Worm (Caenorhabditis elegans) whole organism, L3 larva: ENCODE measurements around the gene his-42.

ENCODE experiments used
- R02D3.7 ChIP-seq: fragments of 150-350 bp; optimal IDR thresholded peaks from 2 replicates; lab custom pipeline; 2014; ENCODE audit warnings: missing biosample characterization, missing genetic modification characterization
- ZK546.5 ChIP-seq: sonication (generic microtip); optimal IDR thresholded peaks from 2 replicates; lab custom pipeline; 2017; ENCODE audit warnings: missing biosample characterization, missing genetic modification characterization
- aly-2 ChIP-seq: fragments of 150-350 bp; optimal IDR thresholded peaks from 2 replicates; lab custom pipeline; 2014; ENCODE audit warnings: missing biosample characterization, missing genetic modification characterization
- ceh-28 ChIP-seq: fragments of 150-350 bp; optimal IDR thresholded peaks from 2 replicates; lab custom pipeline; 2014; ENCODE audit warnings: missing biosample characterization, missing genetic modification reagents, missing genetic modification characterization
- ceh-82 ChIP-seq: fragments of 150-350 bp; optimal IDR thresholded peaks from 2 replicates; lab custom pipeline; 2014; ENCODE audit warnings: missing biosample characterization, missing genetic modification characterization
- egl-27 ChIP-seq: sonication (generic microtip); optimal IDR thresholded peaks from 4 replicates; lab custom pipeline; 2017; ENCODE audit warnings: missing biosample characterization, missing genetic modification reagents, missing genetic modification characterization
- egl-5 ChIP-seq: fragments of 150-350 bp; optimal IDR thresholded peaks from 2 replicates; lab custom pipeline; 2017; ENCODE audit warnings: missing biosample characterization, missing genetic modification reagents, missing genetic modification characterization, inconsistent platforms
- elt-1 ChIP-seq: fragments of 150-350 bp; optimal IDR thresholded peaks from 2 replicates; lab custom pipeline; 2014; ENCODE audit warnings: missing biosample characterization, missing genetic modification characterization
- elt-2 ChIP-seq: sonication (generic microtip); optimal IDR thresholded peaks from 2 replicates; lab custom pipeline; 2016; ENCODE audit warnings: missing genetic modification reagents, mild to moderate bottlenecking, missing genetic modification characterization, missing compliant biosample characterization
- eor-1 ChIP-seq, 2 experiments: fragments of 150-350 bp; optimal IDR thresholded peaks; 2 replicates each; lab custom pipeline; 2014 to 2018; ENCODE audit warnings: missing biosample characterization in 2 of 2, missing genetic modification characterization in 2 of 2
- fkh-10 ChIP-seq: sonication (generic microtip); optimal IDR thresholded peaks from 2 replicates; lab custom pipeline; 2017; ENCODE audit warnings: missing biosample characterization, missing genetic modification reagents, missing genetic modification characterization
- fkh-2 ChIP-seq: fragments of 150-350 bp; optimal IDR thresholded peaks from 2 replicates; lab custom pipeline; 2014; ENCODE audit warnings: missing biosample characterization, missing genetic modification reagents, missing genetic modification characterization
- fos-1 ChIP-seq: fragments of 150-350 bp; optimal IDR thresholded peaks from 2 replicates; lab custom pipeline; 2014; ENCODE audit warnings: missing biosample characterization, missing genetic modification characterization
- hmg-11 ChIP-seq: sonication (generic microtip); optimal IDR thresholded peaks from 2 replicates; lab custom pipeline; 2016; ENCODE audit warnings: missing genetic modification characterization, missing compliant biosample characterization
- jun-1 ChIP-seq: fragments of 150-350 bp; optimal IDR thresholded peaks from 2 replicates; lab custom pipeline; 2014; ENCODE audit warnings: missing biosample characterization, missing genetic modification reagents, missing genetic modification characterization
- lin-15B ChIP-seq: fragments of 150-350 bp; optimal IDR thresholded peaks from 2 replicates; lab custom pipeline; 2014; ENCODE audit warnings: missing biosample characterization, missing genetic modification characterization
- lsy-12 ChIP-seq: sonication (generic microtip); optimal IDR thresholded peaks from 2 replicates; lab custom pipeline; 2016; ENCODE audit warnings: mild to moderate bottlenecking, missing genetic modification characterization, missing compliant biosample characterization
- mml-1 ChIP-seq: fragments of 150-350 bp; sonication (generic microtip); optimal IDR thresholded peaks from 3 replicates; lab custom pipeline; 2014; ENCODE audit warnings: missing biosample characterization, missing genetic modification characterization
- nfya-1 ChIP-seq: sonication (generic microtip); optimal IDR thresholded peaks from 2 replicates; lab custom pipeline; 2017; ENCODE audit warnings: missing genetic modification characterization, mild to moderate bottlenecking, missing compliant biosample characterization, antibody characterized with exemption, moderate library complexity; ENCODE audit not compliant: insufficient read depth
- nhr-11 ChIP-seq: fragments of 150-350 bp; optimal IDR thresholded peaks from 2 replicates; lab custom pipeline; 2014; ENCODE audit warnings: missing biosample characterization, missing genetic modification characterization
- nhr-12 ChIP-seq: fragments of 150-350 bp; optimal IDR thresholded peaks from 2 replicates; lab custom pipeline; 2014; ENCODE audit warnings: missing biosample characterization, missing genetic modification characterization
- nhr-28 ChIP-seq: fragments of 150-350 bp; optimal IDR thresholded peaks from 2 replicates; lab custom pipeline; 2014; ENCODE audit warnings: missing biosample characterization, missing genetic modification characterization
- pha-4 ChIP-seq: fragments of 150-350 bp; optimal IDR thresholded peaks from 2 replicates; lab custom pipeline; 2014; ENCODE audit warnings: missing biosample characterization, missing genetic modification reagents, missing genetic modification characterization
- pqm-1 ChIP-seq: fragments of 150-350 bp; optimal IDR thresholded peaks from 2 replicates; lab custom pipeline; 2017; ENCODE audit warnings: missing biosample characterization, missing genetic modification characterization, inconsistent platforms
- snpc-4 ChIP-seq: fragments of 150-350 bp; optimal IDR thresholded peaks from 2 replicates; lab custom pipeline; 2014; ENCODE audit warnings: missing biosample characterization, missing genetic modification characterization
- unc-39 ChIP-seq: sonication (generic microtip); optimal IDR thresholded peaks from 4 replicates; lab custom pipeline; 2017; ENCODE audit warnings: missing biosample characterization, missing genetic modification characterization
- unc-62 ChIP-seq: fragments of 150-350 bp; sonication (generic microtip); optimal IDR thresholded peaks from 4 replicates; lab custom pipeline; 2014; ENCODE audit warnings: missing biosample characterization, missing genetic modification reagents, missing genetic modification characterization
- zag-1 ChIP-seq: fragments of 150-350 bp; optimal IDR thresholded peaks from 2 replicates; lab custom pipeline; 2014; ENCODE audit warnings: missing biosample characterization, missing genetic modification characterization
- ztf-11 ChIP-seq: fragments of 150-350 bp; optimal IDR thresholded peaks from 2 replicates; lab custom pipeline; 2014; ENCODE audit warnings: missing biosample characterization, missing genetic modification characterization
- ztf-4 ChIP-seq: fragments of 150-350 bp; optimal IDR thresholded peaks from 2 replicates; lab custom pipeline; 2014; ENCODE audit warnings: missing biosample characterization, missing genetic modification characterization

Gene his-42

DNA sequence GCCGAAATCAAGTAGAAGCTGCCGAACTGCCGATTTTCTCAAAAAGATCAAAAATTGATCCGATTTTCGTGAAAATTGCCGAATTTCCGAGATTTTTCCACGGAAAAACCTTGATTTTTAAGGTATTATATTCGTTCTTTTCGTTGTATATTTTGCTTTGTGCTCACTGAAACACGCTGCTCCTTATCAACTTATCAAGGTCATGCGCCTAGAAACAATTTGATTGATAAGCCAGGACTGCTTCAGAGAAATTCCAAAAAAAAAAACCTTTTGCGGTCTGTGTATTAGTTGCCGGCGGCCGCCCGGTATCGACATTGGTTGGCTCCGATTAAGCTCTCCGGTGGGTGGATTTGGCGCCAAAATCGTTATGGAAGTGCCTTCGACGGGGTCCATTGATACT lies 34.0 kb upstream of the his-42 start:
- TF ChIP-seq jun-1 (tag; lab: Kevin White, UChicago) (no peak), nhr-12 (tag; lab: Kevin White, UChicago) (no peak), nhr-11 (tag; lab: Kevin White, UChicago) (no peak), pqm-1 (tag; lab: Kevin White, UChicago) (peak; percentile 72), hmg-11 (tag; lab: Kevin White, UChicago) (no peak), mml-1 (tag; lab: Kevin White, UChicago) (no peak), elt-2 (tag; lab: Kevin White, UChicago) (peak; percentile 79)

DNA sequence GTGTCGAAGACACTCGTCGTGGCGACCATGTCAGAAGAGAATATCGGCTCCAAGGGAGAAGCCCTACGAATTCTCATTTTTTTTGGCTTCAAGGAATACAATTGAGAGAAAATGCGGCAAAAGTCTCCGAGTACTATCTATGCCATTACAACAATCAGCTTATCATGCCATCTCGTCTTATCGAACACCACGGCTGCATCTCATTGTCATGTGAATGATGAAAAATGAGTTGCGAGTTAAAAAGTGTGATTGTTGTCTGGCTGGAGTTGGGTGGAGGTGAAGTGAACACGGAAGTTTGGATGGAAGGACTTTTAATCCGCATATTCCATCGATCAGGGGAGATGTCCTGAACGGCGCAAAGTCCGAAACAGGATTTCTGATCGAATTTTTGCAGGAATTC lies 32.4 kb upstream of the his-42 start:
- TF ChIP-seq pqm-1 (tag; lab: Kevin White, UChicago) = peak; percentile 80
- TF ChIP-seq eor-1 (tag; optimal IDR thresholded peaks at IDR 0.05; lab: Kevin White, UChicago) = no peak
- peak; percentile 86 for TF ChIP-seq elt-2 (tag; lab: Kevin White, UChicago)
- TF ChIP-seq R02D3.7 (tag; lab: Kevin White, UChicago) = no peak
- TF ChIP-seq nhr-28 (tag; lab: Kevin White, UChicago) = no peak
- TF ChIP-seq ZK546.5 (tag; lab: Kevin White, UChicago) = no peak
- TF ChIP-seq ztf-4 = no peak

DNA sequence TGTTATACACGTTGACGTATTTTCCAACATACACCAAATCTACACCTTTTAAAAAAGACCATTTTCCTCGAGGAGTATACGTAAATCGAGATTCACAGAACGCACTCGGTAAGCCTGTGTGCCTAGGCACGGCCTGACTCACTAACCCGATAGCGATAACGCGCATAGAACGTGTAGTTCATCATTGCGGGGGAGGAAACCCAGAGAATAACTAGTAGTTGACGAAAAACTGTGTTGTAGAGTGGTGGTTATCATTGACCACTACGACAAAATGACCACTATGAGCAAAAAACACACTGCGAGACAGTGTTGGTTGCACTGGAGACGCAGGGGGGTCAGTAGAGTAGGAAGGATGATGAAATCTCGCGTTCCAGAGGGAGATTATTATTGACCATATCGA lies 31.4 kb upstream of the his-42 start:
- TF ChIP-seq aly-2 (tag; lab: Kevin White, UChicago) (no peak), R02D3.7 (tag; lab: Kevin White, UChicago) (no peak), egl-5 (tag; lab: Kevin White, UChicago) (no peak), pha-4 (tag; lab: Kevin White, UChicago) (peak; percentile 3), elt-1 (tag; lab: Kevin White, UChicago) (no peak), nfya-1 (tag; lab: Kevin White, UChicago) (no peak), mml-1 (tag; lab: Kevin White, UChicago) (no peak), elt-2 (tag; lab: Kevin White, UChicago) (peak; percentile 51), eor-1 (tag; optimal IDR thresholded peaks at IDR 0.05; lab: Kevin White, UChicago) (no peak), nhr-28 (tag; lab: Kevin White, UChicago) (no peak), nhr-11 (tag; lab: Kevin White, UChicago) (no peak), hmg-11 (tag; lab: Kevin White, UChicago) (no peak), fkh-2 (tag; lab: Kevin White, UChicago) (no peak), pqm-1 (tag; lab: Kevin White, UChicago) (peak; percentile 79), lin-15B (tag; lab: Kevin White, UChicago) (no peak), ceh-28 (tag; lab: Kevin White, UChicago) (no peak), fos-1 (tag; lab: Kevin White, UChicago) (no peak), lsy-12 (tag; lab: Kevin White, UChicago) (no peak)

DNA sequence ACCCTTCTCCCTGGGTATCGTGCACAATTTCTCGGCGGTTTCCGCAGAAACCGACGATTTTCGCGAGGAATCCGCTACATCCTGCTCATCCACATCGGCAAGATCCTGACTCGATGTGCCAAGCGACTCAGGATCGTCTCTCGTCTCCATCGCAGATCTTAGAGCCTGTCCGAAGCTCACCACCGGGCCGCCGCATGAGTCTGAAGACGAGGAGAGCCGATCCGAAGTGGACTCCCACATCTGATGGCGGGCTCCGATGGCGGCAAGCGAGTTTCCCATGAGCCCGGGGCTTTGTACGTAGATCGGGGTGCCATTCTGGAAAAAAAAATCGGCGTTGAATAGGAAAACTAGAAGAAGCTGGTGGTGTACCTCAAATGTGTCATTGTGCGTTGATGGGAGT lies 29.9 kb upstream of the his-42 start:
- TF ChIP-seq elt-2 (tag; lab: Kevin White, UChicago) = no peak
- no peak for TF ChIP-seq ceh-82 (tag; lab: Kevin White, UChicago)
- TF ChIP-seq unc-62 = no peak
- no peak for TF ChIP-seq pha-4 (tag; lab: Kevin White, UChicago)
- TF ChIP-seq mml-1 (tag; lab: Kevin White, UChicago) = no peak
- no peak for TF ChIP-seq ztf-11
- TF ChIP-seq egl-27 (tag; lab: Kevin White, UChicago) = no peak
- TF ChIP-seq nhr-28 (tag; lab: Kevin White, UChicago) = no peak
- no peak for TF ChIP-seq fkh-10 (GFP tag; lab: Kevin White, UChicago)
- TF ChIP-seq, all 47 proteins: peak for 0

DNA sequence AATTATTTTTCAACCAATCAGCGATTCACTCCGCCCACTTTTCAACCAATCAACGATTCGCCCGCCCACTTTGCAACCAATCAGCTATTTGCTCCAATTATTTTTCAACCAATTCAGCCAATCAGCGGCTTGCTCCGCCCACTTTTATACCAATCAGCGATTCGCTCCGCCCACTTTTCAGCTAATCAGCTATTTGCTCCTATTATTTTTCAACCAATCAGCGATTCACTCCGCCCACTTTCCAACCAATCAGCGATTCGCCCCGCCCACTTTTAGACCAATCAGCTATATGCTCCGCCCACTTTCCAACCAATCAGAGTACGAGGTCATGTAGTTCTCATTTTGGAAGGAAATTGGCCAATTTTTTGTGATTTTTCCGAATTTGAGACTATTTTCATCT lies 26.9 kb upstream of the his-42 start:
- TF ChIP-seq zag-1 (tag; lab: Kevin White, UChicago) = no peak
- no peak for TF ChIP-seq unc-39 (tag; lab: Kevin White, UChicago)
- TF ChIP-seq snpc-4 (tag; lab: Kevin White, UChicago) = no peak
- no peak for TF ChIP-seq lsy-12 (tag; lab: Kevin White, UChicago)
- TF ChIP-seq elt-2 (tag; lab: Kevin White, UChicago) = peak; percentile 6
- peak; percentile 95 for TF ChIP-seq nfya-1 (tag; lab: Kevin White, UChicago)
